Worm (Caenorhabditis elegans): Measurements from ENCODE around the gene F55C5.10.

DNA sequence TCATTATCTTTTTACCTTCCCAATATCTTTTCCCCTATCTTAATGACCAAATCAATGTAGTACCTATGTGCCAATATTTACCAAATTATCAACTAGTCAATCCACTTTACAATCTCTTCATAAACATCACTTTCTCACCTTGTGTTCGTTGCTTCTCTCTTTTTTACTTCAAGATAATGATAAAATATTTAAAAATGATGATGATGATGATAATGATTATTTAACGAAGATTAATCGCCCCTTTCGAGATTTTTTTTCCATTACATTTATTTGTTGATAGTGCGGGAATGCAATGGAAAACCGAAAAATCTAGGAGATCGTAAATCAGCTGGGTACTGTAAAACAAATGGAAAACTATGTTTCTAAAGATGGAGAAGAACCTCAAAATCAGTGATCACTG is 10.8 kb downstream of the F55C5.10 start:
- TF ChIP-seq ZK546.5 (tag; optimal IDR thresholded peaks at IDR 0.05) (no peak), mdl-1 (tag; optimal IDR thresholded peaks at IDR 0.05) (no peak), sma-3 (GFP tag; optimal IDR thresholded peaks at IDR 0.05) (peak; percentile 61), lsy-2 (tag; optimal IDR thresholded peaks at IDR 0.05) (no peak), alr-1 (tag; optimal IDR thresholded peaks at IDR 0.05) (no peak), ztf-11 (tag; optimal IDR thresholded peaks at IDR 0.05) (no peak), peb-1 (tag; optimal IDR thresholded peaks at IDR 0.05) (no peak), ama-1 (optimal IDR thresholded peaks at IDR 0.05) (no peak), R02D3.7 (tag; optimal IDR thresholded peaks at IDR 0.05) (no peak), nhr-129 (tag; optimal IDR thresholded peaks at IDR 0.05) (no peak), fos-1 (tag; optimal IDR thresholded peaks at IDR 0.05) (no peak), nhr-25 (tag; optimal IDR thresholded peaks at IDR 0.05) (peak; percentile 28), dmd-4 (tag; optimal IDR thresholded peaks at IDR 0.05) (no peak), nhr-237 (tag; optimal IDR thresholded peaks at IDR 0.05) (no peak)

All from whole organism, L2 larva.